Worm (Caenorhabditis elegans) whole organism, early embryonic: ENCODE measurements around the gene T24B8.3.

ENCODE experiments used
- B0310.2 ChIP-seq: sonication (generic microtip); optimal IDR thresholded peaks from 2 replicates; lab custom pipeline; 2016; ENCODE audit warnings: mild to moderate bottlenecking, missing genetic modification characterization, missing compliant biosample characterization
- F13C5.2 ChIP-seq: sonication (generic microtip); optimal IDR thresholded peaks from 2 replicates; lab custom pipeline; 2017; ENCODE audit warnings: mild to moderate bottlenecking, missing genetic modification characterization, inconsistent platforms, missing compliant biosample characterization
- aly-1 ChIP-seq: sonication (generic microtip); optimal IDR thresholded peaks from 2 replicates; lab custom pipeline; 2016; ENCODE audit warnings: missing genetic modification characterization, missing compliant biosample characterization
- ama-1 ChIP-seq: fragments of 150-350 bp; optimal IDR thresholded peaks from 2 replicates; lab custom pipeline; 2014
- ceh-13 ChIP-seq: fragments of 200-800 bp; sonication (Bioruptor generic); optimal IDR thresholded peaks from 2 replicates; lab custom pipeline; 2018; ENCODE audit warnings: mild to moderate bottlenecking, missing genetic modification characterization, missing compliant biosample characterization
- ets-7 ChIP-seq: sonication (generic microtip); optimal IDR thresholded peaks from 2 replicates; lab custom pipeline; 2016; ENCODE audit warnings: missing genotype, missing genetic modification characterization, missing compliant biosample characterization
- flt-1 ChIP-seq: fragments of 200-800 bp; sonication (Bioruptor generic); IDR thresholded peaks from 2 replicates; pipeline ENCODE4 v1.3.6; 2022; ENCODE audit warnings: missing genetic modification characterization, missing compliant biosample characterization
- hmbx-1 ChIP-seq: sonication (generic microtip); optimal IDR thresholded peaks from 2 replicates; lab custom pipeline; 2016; ENCODE audit warnings: mild to moderate bottlenecking, missing genetic modification characterization, missing compliant biosample characterization
- hmg-4 ChIP-seq: fragments of 200-800 bp; sonication (Bioruptor generic); optimal IDR thresholded peaks from 2 replicates; lab custom pipeline; 2018; ENCODE audit warnings: mild to moderate bottlenecking, missing genetic modification characterization, missing compliant biosample characterization
- pes-1 ChIP-seq: fragments of 200-800 bp; sonication (Bioruptor generic); IDR thresholded peaks from 2 replicates; pipeline ENCODE4 v1.3.6; 2022; ENCODE audit warnings: missing genetic modification reagents, missing genetic modification characterization, missing compliant biosample characterization
- scrt-1 ChIP-seq: fragments of 200-800 bp; sonication (Bioruptor generic); IDR thresholded peaks from 2 replicates; pipeline ENCODE4 v1.3.6; 2022; ENCODE audit warnings: missing genetic modification characterization, missing compliant biosample characterization
- sea-1 ChIP-seq: fragments of 200-800 bp; sonication (Bioruptor generic); conservative IDR thresholded peaks from 2 replicates; pipeline ENCODE4 v1.3.6; 2022; ENCODE audit warnings: missing genetic modification characterization, missing compliant biosample characterization
- tra-4 ChIP-seq: sonication (generic microtip); optimal IDR thresholded peaks from 2 replicates; lab custom pipeline; 2017; ENCODE audit warnings: missing genetic modification characterization, missing compliant biosample characterization

- TF ChIP-seq ama-1 (lab: Kevin White, UChicago), result no peak
- TF ChIP-seq B0310.2 (tag; lab: Kevin White, UChicago), result no peak
- TF ChIP-seq flt-1 (GFP tag; lab: Robert Waterston, UW), result no peak
- no peak for TF ChIP-seq sea-1 (GFP tag; lab: Robert Waterston, UW)
- TF ChIP-seq aly-1, result no peak
- TF ChIP-seq tra-4 (tag; lab: Kevin White, UChicago), result no peak
- TF ChIP-seq ceh-13 (GFP tag; lab: Kevin White, UChicago), result no peak
- no peak for TF ChIP-seq scrt-1 (GFP tag; lab: Robert Waterston, UW)
- no peak for TF ChIP-seq F13C5.2 (tag; lab: Kevin White, UChicago)
- TF ChIP-seq hmbx-1 (tag; lab: Kevin White, UChicago), result no peak
- no peak for TF ChIP-seq hmg-4 (GFP tag; lab: Kevin White, UChicago)
- no peak for TF ChIP-seq ets-7 (tag; lab: Kevin White, UChicago)
- no peak for TF ChIP-seq pes-1
Observed at ce11 chrII:9086308-9086707, 25.4 kb upstream of the T24B8.3 start, which contains the start of gene hlh-3.
